Worm (Caenorhabditis elegans) whole organism, L4/young adult: ENCODE data around the gene fbxb-9.

Experiments
- W03F9.2 ChIP-seq: fragments of 150-350 bp; optimal IDR thresholded peaks from 2 replicates; lab custom pipeline; 2014; ENCODE audit warnings: missing biosample characterization, missing genetic modification characterization
- dao-5 ChIP-seq: sonication (generic microtip); optimal IDR thresholded peaks from 2 replicates; lab custom pipeline; 2016; ENCODE audit warnings: missing genotype, missing genetic modification characterization, moderate library complexity, missing compliant biosample characterization
- him-1 ChIP-seq: sonication (generic microtip); optimal IDR thresholded peaks from 2 replicates; lab custom pipeline; 2016; ENCODE audit warnings: missing genotype, missing genetic modification reagents, missing genetic modification characterization, missing compliant biosample characterization

DNA sequence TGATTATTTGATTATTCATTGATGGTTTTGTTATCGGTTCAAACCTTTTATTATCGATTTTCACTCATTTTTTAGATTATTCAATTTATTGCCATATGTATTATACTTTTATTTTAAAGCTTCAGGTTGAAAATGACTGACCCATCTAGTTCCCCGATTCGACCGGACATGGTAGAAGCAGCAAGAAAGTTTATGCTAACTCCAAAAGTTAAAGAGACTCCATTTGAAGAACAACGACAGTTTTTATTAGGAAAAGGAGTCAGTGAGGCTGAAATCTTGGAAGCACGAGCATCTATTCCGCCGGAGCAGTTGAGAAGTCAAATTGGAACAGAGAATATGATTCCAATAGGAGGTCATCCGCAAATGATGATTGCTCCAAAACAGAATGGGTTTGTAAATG lies 20.7 kb upstream of the fbxb-9 start, which contains the start of gene prx-14:
- TF ChIP-seq dao-5 (tag; lab: Kevin White, UChicago) = no peak
- TF ChIP-seq him-1 (tag; lab: Kevin White, UChicago) = no peak
- TF ChIP-seq W03F9.2 = no peak
